Worm (Caenorhabditis elegans) whole organism, mixed stage, embryonic: ENCODE measurements around the gene gnrr-3.

Experiments used
- M03D4.4 ChIP-seq: sonication (generic microtip); optimal IDR thresholded peaks from 2 replicates; lab custom pipeline; 2017; ENCODE audit warnings: mild to moderate bottlenecking, missing genetic modification characterization, missing compliant biosample characterization
- bed-3 ChIP-seq: fragments of 200-800 bp; sonication (Bioruptor generic); optimal IDR thresholded peaks from 3 replicates; lab custom pipeline; 2018; ENCODE audit warnings: mild to moderate bottlenecking, missing genetic modification characterization, moderate library complexity, missing compliant biosample characterization
- blmp-1 ChIP-seq: fragments of 150-350 bp; optimal IDR thresholded peaks from 2 replicates; lab custom pipeline; 2014; ENCODE audit warnings: missing biosample characterization, missing genetic modification characterization
- ceh-39 ChIP-seq: fragments of 150-350 bp; optimal IDR thresholded peaks from 2 replicates; lab custom pipeline; 2014; ENCODE audit warnings: missing biosample characterization, missing genetic modification characterization
- ceh-43 ChIP-seq: fragments of 200-800 bp; sonication (Bioruptor generic); optimal IDR thresholded peaks from 2 replicates; lab custom pipeline; 2018; ENCODE audit warnings: mild to moderate bottlenecking, missing genetic modification characterization, moderate library complexity, missing compliant biosample characterization
- ceh-83 ChIP-seq: fragments of 200-800 bp; sonication (Bioruptor generic); optimal IDR thresholded peaks from 2 replicates; lab custom pipeline; 2018; ENCODE audit warnings: mild to moderate bottlenecking, missing genetic modification characterization, missing compliant biosample characterization
- ces-1 ChIP-seq: fragments of 150-350 bp; optimal IDR thresholded peaks from 2 replicates; lab custom pipeline; 2014; ENCODE audit warnings: missing biosample characterization, missing genetic modification reagents, missing genetic modification characterization
- cnd-1 ChIP-seq: fragments of 200-800 bp; sonication (Bioruptor generic); optimal IDR thresholded peaks from 2 replicates; lab custom pipeline; 2018; ENCODE audit warnings: mild to moderate bottlenecking, missing genetic modification characterization, missing compliant biosample characterization
- drap-1 ChIP-seq: fragments of 200-800 bp; sonication (Bioruptor generic); optimal IDR thresholded peaks from 3 replicates; lab custom pipeline; 2018; ENCODE audit warnings: mild to moderate bottlenecking, missing genetic modification characterization, missing compliant biosample characterization
- elt-1 ChIP-seq: sonication (generic microtip); optimal IDR thresholded peaks from 2 replicates; lab custom pipeline; 2017; ENCODE audit warnings: missing genetic modification characterization, mild to moderate bottlenecking, missing compliant biosample characterization, antibody characterized with exemption, moderate library complexity, borderline replicate concordance; ENCODE audit not compliant: insufficient read depth
- elt-3 ChIP-seq: fragments of 150-350 bp; optimal IDR thresholded peaks from 2 replicates; lab custom pipeline; 2014; ENCODE audit warnings: missing biosample characterization, missing genetic modification characterization
- flh-1 ChIP-seq: fragments of 200-800 bp; sonication (Bioruptor generic); optimal IDR thresholded peaks from 2 replicates; lab custom pipeline; 2018; ENCODE audit warnings: mild to moderate bottlenecking, missing genetic modification characterization, moderate library complexity, missing compliant biosample characterization
- ham-2 ChIP-seq: fragments of 200-800 bp; sonication (Bioruptor generic); optimal IDR thresholded peaks from 2 replicates; lab custom pipeline; 2018; ENCODE audit warnings: mild to moderate bottlenecking, missing genetic modification characterization, missing compliant biosample characterization
- hlh-1 ChIP-seq: fragments of 150-350 bp; optimal IDR thresholded peaks from 2 replicates; lab custom pipeline; 2014; ENCODE audit warnings: missing biosample characterization, missing genetic modification reagents, missing genetic modification characterization
- lin-13 ChIP-seq: fragments of 150-350 bp; optimal IDR thresholded peaks from 2 replicates; lab custom pipeline; 2014; ENCODE audit warnings: missing biosample characterization, missing genetic modification characterization
- lin-32 ChIP-seq: fragments of 200-800 bp; sonication (Bioruptor generic); optimal IDR thresholded peaks from 2 replicates; lab custom pipeline; 2018; ENCODE audit warnings: mild to moderate bottlenecking, missing genetic modification characterization, missing compliant biosample characterization
- lsy-2 ChIP-seq: fragments of 150-350 bp; optimal IDR thresholded peaks from 2 replicates; lab custom pipeline; 2014; ENCODE audit warnings: missing biosample characterization, missing genetic modification characterization
- mab-5 ChIP-seq: fragments of 150-350 bp; optimal IDR thresholded peaks from 2 replicates; lab custom pipeline; 2014; ENCODE audit warnings: missing biosample characterization, missing genetic modification characterization
- mep-1 ChIP-seq: fragments of 150-350 bp; optimal IDR thresholded peaks from 2 replicates; lab custom pipeline; 2017; ENCODE audit warnings: missing biosample characterization, missing genetic modification reagents, missing genetic modification characterization, inconsistent platforms
- mls-2 ChIP-seq: sonication (generic microtip); optimal IDR thresholded peaks from 2 replicates; lab custom pipeline; 2016; ENCODE audit warnings: mild to moderate bottlenecking, missing genetic modification characterization, moderate library complexity, missing compliant biosample characterization
- nhr-2 ChIP-seq: fragments of 150-350 bp; optimal IDR thresholded peaks from 2 replicates; lab custom pipeline; 2014; ENCODE audit warnings: missing biosample characterization, missing genetic modification characterization
- nhr-237 ChIP-seq: fragments of 150-350 bp; optimal IDR thresholded peaks from 2 replicates; lab custom pipeline; 2014; ENCODE audit warnings: missing biosample characterization, missing genetic modification characterization
- nhr-28 ChIP-seq: fragments of 150-350 bp; optimal IDR thresholded peaks from 2 replicates; lab custom pipeline; 2014; ENCODE audit warnings: missing biosample characterization, missing genetic modification characterization
- nhr-76 ChIP-seq: sonication (generic microtip); optimal IDR thresholded peaks from 2 replicates; lab custom pipeline; 2017; ENCODE audit warnings: missing biosample characterization, missing genetic modification characterization
- snpc-4 ChIP-seq: fragments of 150-350 bp; optimal IDR thresholded peaks from 2 replicates; lab custom pipeline; 2014; ENCODE audit warnings: missing biosample characterization, missing genetic modification characterization
- tbx-8 ChIP-seq: fragments of 200-800 bp; sonication (Bioruptor generic); optimal IDR thresholded peaks from 2 replicates; lab custom pipeline; 2018; ENCODE audit warnings: mild to moderate bottlenecking, missing genetic modification characterization, moderate library complexity, missing compliant biosample characterization
- unc-120 ChIP-seq: sonication (generic microtip); optimal IDR thresholded peaks from 2 replicates; lab custom pipeline; 2017; ENCODE audit warnings: missing genetic modification characterization, missing compliant biosample characterization; ENCODE audit not compliant: poor library complexity, severe bottlenecking
- unc-39 ChIP-seq: fragments of 150-350 bp; optimal IDR thresholded peaks from 2 replicates; lab custom pipeline; 2014; ENCODE audit warnings: missing biosample characterization, missing genetic modification characterization
- unc-62 ChIP-seq: fragments of 150-350 bp; optimal IDR thresholded peaks from 2 replicates; lab custom pipeline; 2014; ENCODE audit warnings: missing biosample characterization, missing genetic modification reagents, missing genetic modification characterization
- zip-8 ChIP-seq: fragments of 150-350 bp; optimal IDR thresholded peaks from 2 replicates; lab custom pipeline; 2014; ENCODE audit warnings: missing biosample characterization, missing genetic modification characterization
- ztf-11 ChIP-seq: fragments of 150-350 bp; optimal IDR thresholded peaks from 2 replicates; lab custom pipeline; 2014; ENCODE audit warnings: missing biosample characterization, missing genetic modification characterization

The gnrr-3 gene

ce11 chrX:10084050-10084672, 34.9 kb downstream of the gnrr-3 start, which contains the start of gene W07E11.1:
Gene W07E11.1 (plus strand): TSS chrX:10084622.
- TF ChIP-seq drap-1 (GFP tag; lab: Kevin White, UChicago) (no peak), lin-13 (tag; lab: Kevin White, UChicago) (no peak), unc-120 (tag; lab: Kevin White, UChicago) (no peak)

ce11 chrX:10085073-10085472, 35.8 kb downstream of the gnrr-3 start:
- TF ChIP-seq bed-3 (GFP tag; lab: Kevin White, UChicago): no peak
- no peak for TF ChIP-seq unc-39
- no peak for TF ChIP-seq ztf-11 (tag; lab: Kevin White, UChicago)
- TF ChIP-seq nhr-28 (tag; lab: Kevin White, UChicago): no peak
- no peak for TF ChIP-seq tbx-8 (GFP tag; lab: Kevin White, UChicago)
- TF ChIP-seq hlh-1 (tag; lab: Kevin White, UChicago): no peak
- no peak for TF ChIP-seq lin-13 (tag; lab: Kevin White, UChicago)
- no peak for TF ChIP-seq mls-2 (tag; lab: Kevin White, UChicago)
- no peak for TF ChIP-seq ces-1 (GFP tag; lab: Kevin White, UChicago)
- TF ChIP-seq lsy-2: no peak
- TF ChIP-seq ceh-83 (GFP tag; lab: Kevin White, UChicago): no peak
- no peak for TF ChIP-seq elt-1
- TF ChIP-seq nhr-237 (tag; lab: Kevin White, UChicago): no peak
- no peak for TF ChIP-seq unc-62 (GFP tag; lab: Kevin White, UChicago)
- TF ChIP-seq ceh-43 (GFP tag; lab: Kevin White, UChicago): no peak
- TF ChIP-seq elt-3 (tag; lab: Kevin White, UChicago): no peak
- TF ChIP-seq nhr-2 (tag; lab: Kevin White, UChicago): no peak
- TF ChIP-seq flh-1 (GFP tag; lab: Kevin White, UChicago): no peak
- TF ChIP-seq mep-1 (tag; lab: Kevin White, UChicago): no peak
- TF ChIP-seq ceh-39 (tag; lab: Kevin White, UChicago): no peak

- TF ChIP-seq mab-5 (tag; lab: Kevin White, UChicago): no peak
- TF ChIP-seq flh-1 (GFP tag; lab: Kevin White, UChicago): no peak
- no peak for TF ChIP-seq ceh-43 (GFP tag; lab: Kevin White, UChicago)
- TF ChIP-seq nhr-2 (tag; lab: Kevin White, UChicago): no peak
- no peak for TF ChIP-seq lin-32 (GFP tag; lab: Kevin White, UChicago)
- no peak for TF ChIP-seq drap-1 (GFP tag; lab: Kevin White, UChicago)
- no peak for TF ChIP-seq snpc-4 (tag; lab: Kevin White, UChicago)
- TF ChIP-seq ceh-83 (GFP tag; lab: Kevin White, UChicago): no peak
Measured at ce11 chrX:10087866-10088265, 38.6 kb downstream of the gnrr-3 start, which contains the start of gene flp-28. Gene flp-28 (minus strand): TSS chrX:10087966.

ce11 chrX:10092864-10093263, 43.6 kb downstream of the gnrr-3 start, which contains the start of gene flp-3:
Gene flp-3 (minus strand): TSS chrX:10092964.
- TF ChIP-seq nhr-2 (tag; lab: Kevin White, UChicago): no peak
- no peak for TF ChIP-seq cnd-1 (tag; lab: Kevin White, UChicago)
- no peak for TF ChIP-seq nhr-76
- TF ChIP-seq lin-13 (tag; lab: Kevin White, UChicago): no peak
- TF ChIP-seq tbx-8 (GFP tag; lab: Kevin White, UChicago): no peak
- TF ChIP-seq mep-1 (tag; lab: Kevin White, UChicago): no peak
- TF ChIP-seq ces-1 (GFP tag; lab: Kevin White, UChicago): no peak
- TF ChIP-seq M03D4.4 (tag; lab: Kevin White, UChicago): no peak
- no peak for TF ChIP-seq snpc-4 (tag; lab: Kevin White, UChicago)
- TF ChIP-seq ceh-43 (GFP tag; lab: Kevin White, UChicago): no peak

ce11 chrX:10095145-10095544, 45.9 kb downstream of the gnrr-3 start, which contains the start of gene flp-2:
Gene flp-2 (minus strand): TSS chrX:10095245.
- TF ChIP-seq ham-2 (GFP tag; lab: Kevin White, UChicago) (no peak), mep-1 (tag; lab: Kevin White, UChicago) (no peak), drap-1 (GFP tag; lab: Kevin White, UChicago) (no peak), zip-8 (tag; lab: Kevin White, UChicago) (no peak), ceh-43 (GFP tag; lab: Kevin White, UChicago) (no peak), lsy-2 (no peak), nhr-2 (tag; lab: Kevin White, UChicago) (no peak), M03D4.4 (tag; lab: Kevin White, UChicago) (no peak), lin-32 (GFP tag; lab: Kevin White, UChicago) (no peak), snpc-4 (tag; lab: Kevin White, UChicago) (no peak), mls-2 (tag; lab: Kevin White, UChicago) (no peak), tbx-8 (GFP tag; lab: Kevin White, UChicago) (no peak), blmp-1 (tag; lab: Kevin White, UChicago) (no peak), elt-3 (tag; lab: Kevin White, UChicago) (no peak)
- TF ChIP-seq, all 35 proteins: peak for 0
